Fruit fly (Drosophila melanogaster) whole organism, embryonic: Measurements from ENCODE around the gene Est-6.

Experiments used
- Ada2b ChIP-seq: fragments of 200-800 bp; sonication (Bioruptor generic); IDR thresholded peaks from 2 replicates; pipeline ENCODE4 v1.3.6; 2022; ENCODE audit warnings: missing biosample characterization, missing genetic modification characterization
- Adf1 ChIP-seq: fragments of 200-800 bp; sonication (Bioruptor generic); IDR thresholded peaks from 2 replicates; pipeline ENCODE4 v1.3.6; 2022; ENCODE audit warnings: missing biosample characterization, missing genetic modification characterization
- Bteb2 ChIP-seq: fragments of 200-800 bp; sonication (Bioruptor generic); optimal IDR thresholded peaks from 2 replicates; lab custom pipeline; 2016; ENCODE audit warnings: missing biosample characterization, missing genetic modification characterization
- CG10267 ChIP-seq: fragments of 200-800 bp; sonication (Bioruptor generic); optimal IDR thresholded peaks from 2 replicates; lab custom pipeline; 2018; ENCODE audit warnings: missing biosample characterization, mild to moderate bottlenecking, missing genetic modification characterization, moderate library complexity
- CG10543 ChIP-seq: fragments of 200-800 bp; sonication (Bioruptor generic); optimal IDR thresholded peaks from 3 replicates; lab custom pipeline; 2017; ENCODE audit warnings: missing biosample characterization, mild to moderate bottlenecking, missing genetic modification characterization, moderate library complexity
- CG12391 ChIP-seq: fragments of 200-800 bp; sonication (Bioruptor generic); optimal IDR thresholded peaks from 3 replicates; lab custom pipeline; 2018; ENCODE audit warnings: missing biosample characterization, mild to moderate bottlenecking, missing genetic modification characterization, moderate library complexity
- CG12659 ChIP-seq: fragments of 200-800 bp; sonication (Bioruptor generic); optimal IDR thresholded peaks from 3 replicates; lab custom pipeline; 2017; ENCODE audit warnings: mild to moderate bottlenecking, missing biosample characterization, missing genetic modification reagents, missing genetic modification characterization
- CG12769 ChIP-seq: fragments of 200-800 bp; sonication (Bioruptor generic); optimal IDR thresholded peaks from 2 replicates; lab custom pipeline; 2019; ENCODE audit warnings: missing biosample characterization, mild to moderate bottlenecking, missing genetic modification characterization, moderate library complexity
- CG16813 ChIP-seq: fragments of 200-800 bp; sonication (Bioruptor generic); IDR thresholded peaks from 3 replicates; pipeline ENCODE4 v1.3.6; 2022; ENCODE audit warnings: missing biosample characterization, missing genetic modification characterization; ENCODE audit not compliant: partially characterized antibody
- CG16815 ChIP-seq: fragments of 200-800 bp; sonication (Bioruptor generic); optimal IDR thresholded peaks from 3 replicates; lab custom pipeline; 2017; ENCODE audit warnings: missing biosample characterization, mild to moderate bottlenecking, missing genetic modification characterization
- CG18262 ChIP-seq: fragments of 200-800 bp; optimal IDR thresholded peaks from 3 replicates; lab custom pipeline; 2019; ENCODE audit warnings: missing biosample characterization, mild to moderate bottlenecking, missing genetic modification characterization, moderate library complexity
- CG2875 ChIP-seq: fragments of 200-800 bp; sonication (Bioruptor generic); optimal IDR thresholded peaks from 2 replicates; lab custom pipeline; 2017; ENCODE audit warnings: missing biosample characterization, mild to moderate bottlenecking, missing genetic modification characterization, missing genetic modification reagents
- CG3281 ChIP-seq: fragments of 200-800 bp; sonication (Bioruptor generic); optimal IDR thresholded peaks from 3 replicates; lab custom pipeline; 2017; ENCODE audit warnings: missing biosample characterization, mild to moderate bottlenecking, missing genetic modification characterization
- CG34224 ChIP-seq: fragments of 200-800 bp; sonication (Bioruptor generic); IDR thresholded peaks from 3 replicates; pipeline ENCODE4 v1.3.6; 2022; ENCODE audit warnings: missing biosample characterization, missing genetic modification characterization; ENCODE audit not compliant: partially characterized antibody
- CG3995 ChIP-seq: fragments of 200-800 bp; sonication (Bioruptor generic); optimal IDR thresholded peaks from 3 replicates; lab custom pipeline; 2016; ENCODE audit warnings: missing biosample characterization, missing genetic modification characterization
- CG6791 ChIP-seq: fragments of 200-800 bp; sonication (Bioruptor generic); IDR thresholded peaks from 3 replicates; pipeline ENCODE4 v1.3.6; 2022; ENCODE audit warnings: missing biosample characterization, missing genetic modification characterization; ENCODE audit not compliant: partially characterized antibody
- CG9727 ChIP-seq: fragments of 200-800 bp; sonication (Bioruptor generic); optimal IDR thresholded peaks from 3 replicates; lab custom pipeline; 2017; ENCODE audit warnings: missing biosample characterization, mild to moderate bottlenecking, missing genetic modification characterization
- Dad ChIP-seq: fragments of 200-800 bp; sonication (Bioruptor generic); optimal IDR thresholded peaks from 3 replicates; lab custom pipeline; 2016; ENCODE audit warnings: missing biosample characterization, missing genetic modification characterization
- Deaf1 ChIP-seq: fragments of 200-800 bp; optimal IDR thresholded peaks from 3 replicates; lab custom pipeline; 2019; ENCODE audit warnings: missing biosample characterization, mild to moderate bottlenecking, missing genetic modification characterization, moderate library complexity
- Doc2 ChIP-seq: fragments of 200-800 bp; sonication (Bioruptor generic); IDR thresholded peaks from 2 replicates; pipeline ENCODE4 v1.3.6; 2022; ENCODE audit warnings: missing biosample characterization, missing genetic modification characterization
- Doc3 ChIP-seq: fragments of 200-800 bp; sonication (Bioruptor generic); IDR thresholded peaks from 3 replicates; pipeline ENCODE4 v1.3.6; 2022; ENCODE audit warnings: missing biosample characterization, missing genetic modification characterization; ENCODE audit not compliant: partially characterized antibody
- MBD-R2 ChIP-seq: fragments of 200-800 bp; sonication (Bioruptor generic); IDR thresholded peaks from 2 replicates; pipeline ENCODE4 v1.3.6; 2022; ENCODE audit warnings: missing biosample characterization, missing genetic modification characterization
- MESR4 ChIP-seq: fragments of 200-800 bp; sonication (Bioruptor generic); optimal IDR thresholded peaks from 2 replicates; lab custom pipeline; 2018; ENCODE audit warnings: missing biosample characterization, mild to moderate bottlenecking, missing genetic modification characterization, moderate library complexity
- Nf-YA ChIP-seq: fragments of 200-800 bp; sonication (Bioruptor generic); IDR thresholded peaks from 2 replicates; pipeline ENCODE4 v1.3.6; 2022; ENCODE audit warnings: missing biosample characterization, missing genetic modification characterization
- Scr ChIP-seq: fragments of 200-800 bp; sonication (Bioruptor generic); IDR thresholded peaks from 2 replicates; pipeline ENCODE4 v1.3.6; 2022; ENCODE audit warnings: missing biosample characterization, missing genetic modification characterization; ENCODE audit not compliant: partially characterized antibody
- Sry-δ ChIP-seq: fragments of 200-800 bp; sonication (Bioruptor generic); optimal IDR thresholded peaks from 2 replicates; lab custom pipeline; 2016; ENCODE audit warnings: missing biosample characterization, missing genetic modification characterization
- bbx ChIP-seq: fragments of 200-800 bp; sonication (Bioruptor generic); IDR thresholded peaks from 2 replicates; pipeline ENCODE4 v1.3.6; 2022; ENCODE audit warnings: missing biosample characterization, missing genetic modification characterization; ENCODE audit not compliant: partially characterized antibody
- bigmax ChIP-seq: fragments of 200-800 bp; sonication (Bioruptor generic); optimal IDR thresholded peaks from 2 replicates; lab custom pipeline; 2018; ENCODE audit warnings: missing biosample characterization, mild to moderate bottlenecking, missing genetic modification characterization
- chm ChIP-seq: fragments of 200-800 bp; sonication (Bioruptor generic); IDR thresholded peaks from 2 replicates; pipeline ENCODE4 v1.3.6; 2022; ENCODE audit warnings: missing biosample characterization, missing genetic modification characterization
- ci ChIP-seq: fragments of 200-800 bp; sonication (Bioruptor generic); IDR thresholded peaks from 3 replicates; pipeline ENCODE4 v1.3.6; 2022; ENCODE audit warnings: missing biosample characterization, missing genetic modification characterization
- ftz-f1 ChIP-seq: fragments of 200-800 bp; sonication (Bioruptor generic); optimal IDR thresholded peaks from 2 replicates; lab custom pipeline; 2016; ENCODE audit warnings: missing biosample characterization, missing genetic modification characterization
- jumu ChIP-seq: fragments of 200-800 bp; sonication (Bioruptor generic); optimal IDR thresholded peaks from 3 replicates; lab custom pipeline; 2016; ENCODE audit warnings: missing biosample characterization, missing genetic modification characterization
- kay ChIP-seq: fragments of 200-800 bp; sonication (Bioruptor generic); optimal IDR thresholded peaks from 2 replicates; lab custom pipeline; 2016; ENCODE audit warnings: missing biosample characterization, missing genetic modification characterization
- lilli ChIP-seq: fragments of 200-800 bp; sonication (Bioruptor generic); optimal IDR thresholded peaks from 3 replicates; lab custom pipeline; 2016; ENCODE audit warnings: missing biosample characterization, missing genetic modification characterization
- lmd ChIP-seq: fragments of 200-800 bp; sonication (Bioruptor generic); IDR thresholded peaks from 2 replicates; pipeline ENCODE4 v1.3.6; 2022; ENCODE audit warnings: missing biosample characterization, missing genetic modification characterization
- pan ChIP-seq, 4 experiments: fragments of >200 bp in 3 of 4; fragments of 200-800 bp in 1 of 4; sonication (Bioruptor generic) in 1 of 4; optimal IDR thresholded peaks in 3 of 4; IDR thresholded peaks in 1 of 4; 2 replicates each; pipeline versions ENCODE4 v1.3.6 to Lab custom; 2017 to 2022; ENCODE audit warnings: missing biosample characterization in 2 of 4, missing genetic modification characterization in 2 of 4, mixed read lengths in 1 of 4
- pita ChIP-seq: fragments of 200-800 bp; sonication (Bioruptor generic); optimal IDR thresholded peaks from 2 replicates; lab custom pipeline; 2017; ENCODE audit warnings: missing biosample characterization, mild to moderate bottlenecking, missing genetic modification characterization
- pzg ChIP-seq: fragments of 200-800 bp; sonication (Bioruptor generic); optimal IDR thresholded peaks from 3 replicates; lab custom pipeline; 2018; ENCODE audit warnings: missing biosample characterization, mild to moderate bottlenecking, missing genetic modification characterization, moderate library complexity
- salm ChIP-seq: fragments of 200-800 bp; sonication (Bioruptor generic); optimal IDR thresholded peaks from 2 replicates; lab custom pipeline; 2018; ENCODE audit warnings: missing biosample characterization, mild to moderate bottlenecking, missing genetic modification characterization
- sc ChIP-seq, 3 experiments: fragments of >200 bp in 2 of 3; fragments of 200-800 bp in 1 of 3; sonication (Bioruptor generic) in 1 of 3; optimal IDR thresholded peaks; 2 replicates in 2 of 3; 3 replicates in 1 of 3; lab custom pipeline; 2017; ENCODE audit warnings: mild to moderate bottlenecking in 1 of 3, missing biosample characterization in 1 of 3, missing genetic modification characterization in 1 of 3, missing genetic modification reagents in 1 of 3
- sna ChIP-seq: fragments of 200-800 bp; sonication (Bioruptor generic); IDR thresholded peaks from 2 replicates; pipeline ENCODE4 v1.3.6; 2022; ENCODE audit warnings: missing biosample characterization, missing genetic modification characterization; ENCODE audit not compliant: partially characterized antibody
- trem ChIP-seq: fragments of 200-800 bp; optimal IDR thresholded peaks from 3 replicates; lab custom pipeline; 2019; ENCODE audit warnings: missing biosample characterization, mild to moderate bottlenecking, missing genetic modification characterization, moderate library complexity
- vnd ChIP-seq: fragments of 200-800 bp; sonication (Bioruptor generic); IDR thresholded peaks from 3 replicates; pipeline ENCODE4 v1.3.6; 2022; ENCODE audit warnings: missing biosample characterization, missing genetic modification characterization; ENCODE audit not compliant: partially characterized antibody
- vvl ChIP-seq: fragments of 200-800 bp; sonication (Bioruptor generic); IDR thresholded peaks from 2 replicates; pipeline ENCODE4 v1.3.6; 2022; ENCODE audit warnings: missing biosample characterization, missing genetic modification characterization
- zfh1 ChIP-seq: fragments of 200-800 bp; sonication (Bioruptor generic); IDR thresholded peaks from 3 replicates; pipeline ENCODE4 v1.3.6; 2022; ENCODE audit warnings: missing biosample characterization, missing genetic modification characterization

Gene Est-6

DNA sequence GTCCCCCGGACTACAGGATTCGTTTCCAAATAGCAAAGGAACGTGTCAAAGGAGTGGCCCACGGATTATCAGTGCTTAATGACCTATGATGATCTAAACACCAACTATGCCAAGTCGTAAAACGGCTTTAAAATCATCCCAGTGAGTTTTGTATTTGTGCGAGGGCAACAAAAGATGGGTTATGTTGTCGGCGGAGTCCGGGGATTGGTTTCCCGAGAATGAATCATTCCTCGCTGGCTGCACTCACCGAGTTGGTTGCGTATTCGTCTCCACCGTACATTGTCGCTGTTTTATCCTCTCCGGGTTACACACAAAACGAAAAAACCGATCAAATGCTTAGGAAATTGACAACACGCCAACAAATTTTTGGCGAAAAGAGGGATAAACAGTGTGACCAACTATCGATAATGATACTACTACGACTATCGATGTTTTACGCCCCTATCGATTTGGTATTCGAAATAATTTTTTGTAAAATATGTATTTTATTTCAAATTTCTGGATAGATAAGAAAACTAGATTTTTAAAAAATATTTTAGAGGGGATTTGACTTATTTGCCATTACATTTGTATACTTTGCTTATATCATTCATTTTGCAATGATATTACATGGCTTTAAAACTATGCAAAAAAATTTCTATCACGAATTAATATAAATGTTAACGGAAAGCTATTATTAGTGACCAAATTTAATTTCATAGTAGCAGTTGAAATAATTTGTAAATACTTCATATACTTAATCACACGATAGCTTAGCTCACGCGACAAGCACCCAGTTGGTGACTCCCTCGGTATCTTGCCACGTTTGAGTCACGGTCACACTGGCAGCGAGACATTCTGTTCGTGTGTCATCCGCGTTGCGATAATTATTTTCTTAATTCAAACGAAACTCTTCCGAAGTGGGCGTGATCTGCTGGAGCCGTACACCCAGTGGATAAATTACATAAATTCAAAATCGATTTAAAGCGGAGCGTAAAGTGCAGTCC is 42.6 kb upstream of the Est-6 start, which contains the start of the genes eIF3l and Nrx-IV (continued):
- TF ChIP-seq pan (optimal IDR thresholded peaks at IDR 0.05; lab: Kevin White, UChicago) (no peak), pan (GFP tag; optimal IDR thresholded peaks at IDR 0.05 in 1 of 2, IDR thresholded peaks at IDR 0.05 in 1 of 2) (no peak), sna (peak; percentile 41; the same call in 1 of the 2 replicates), chm (GFP tag; lab: Robert Waterston, UW) (no peak), vnd (GFP tag; lab: Robert Waterston, UW) (peak; percentile 64; the same call in 1 of the 3 replicates), CG10267 (tag; lab: Kevin White, UChicago) (peak; percentile 31), CG3281 (GFP tag; lab: Kevin White, UChicago) (no peak), CG3995 (GFP tag; lab: Kevin White, UChicago) (peak; percentile 69), CG6791 (GFP tag; lab: Robert Waterston, UW) (peak; percentile 56), Ada2b (GFP tag; lab: Robert Waterston, UW) (no peak), CG16815 (GFP tag; lab: Kevin White, UChicago) (no peak), zfh1 (GFP tag; lab: Robert Waterston, UW) (0 out of 3 replicates have a peak, but pooled peaks have one; percentile 13), CG18262 (tag; lab: Kevin White, UChicago) (no peak), Adf1 (GFP tag; lab: Robert Waterston, UW) (no peak), CG2875 (GFP tag; lab: Kevin White, UChicago) (no peak), CG16813 (peak; percentile 66; the same call in 2 of the 3 replicates), ci (GFP tag; lab: Robert Waterston, UW) (peak; percentile 28; the same call in 1 of the 3 replicates), Dad (GFP tag; lab: Kevin White, UChicago) (no peak), sc (optimal IDR thresholded peaks at IDR 0.05; lab: Kevin White, UChicago) (no peak), sc (GFP tag; optimal IDR thresholded peaks at IDR 0.05; lab: Kevin White, UChicago) (no peak), CG10543 (no peak), lmd (GFP tag; lab: Robert Waterston, UW) (no peak), Doc2 (GFP tag; lab: Robert Waterston, UW) (no peak), Nf-YA (GFP tag; lab: Robert Waterston, UW) (no peak), Deaf1 (peak; percentile 61), CG12659 (GFP tag; lab: Kevin White, UChicago) (peak; percentile 35), salm (tag; lab: Kevin White, UChicago) (no peak), trem (tag; lab: Kevin White, UChicago) (peak; percentile 41), Bteb2 (GFP tag; lab: Kevin White, UChicago) (peak; percentile 1), pzg (GFP tag; lab: Kevin White, UChicago) (peak; percentile 61), ftz-f1 (GFP tag; lab: Kevin White, UChicago) (no peak), Sry-δ (GFP tag; lab: Kevin White, UChicago) (peak; percentile 74), kay (GFP tag; lab: Kevin White, UChicago) (peak; percentile 35), Scr (GFP tag; lab: Robert Waterston, UW) (peak; percentile 80), CG12769 (tag; lab: Kevin White, UChicago) (peak; percentile 12), vvl (GFP tag; lab: Robert Waterston, UW) (no peak), CG12391 (peak; percentile 42), pita (GFP tag; lab: Kevin White, UChicago) (no peak), MESR4 (GFP tag; lab: Kevin White, UChicago) (peak; percentile 83), jumu (GFP tag; lab: Kevin White, UChicago) (no peak), CG34224 (GFP tag; lab: Robert Waterston, UW) (peak; percentile 41; the same call in 2 of the 3 replicates), MBD-R2 (GFP tag; lab: Robert Waterston, UW) (peak; percentile 15; the same call in 1 of the 2 replicates), bigmax (GFP tag; lab: Kevin White, UChicago) (peak; percentile 88), Doc3 (GFP tag; lab: Robert Waterston, UW) (peak; percentile 59; the same call in 2 of the 3 replicates), CG9727 (GFP tag; lab: Kevin White, UChicago) (no peak), lilli (GFP tag; lab: Kevin White, UChicago) (no peak), bbx (GFP tag; lab: Robert Waterston, UW) (peak; percentile 28)
